Worm (Caenorhabditis elegans) whole organism, L3 larva: Measurements from ENCODE around the gene srw-55.

Source experiments
- daf-12 ChIP-seq: fragments of 150-350 bp; optimal IDR thresholded peaks from 2 replicates; lab custom pipeline; 2014; ENCODE audit warnings: missing biosample characterization, missing genetic modification reagents, missing genetic modification characterization
- nfya-1 ChIP-seq: sonication (generic microtip); optimal IDR thresholded peaks from 2 replicates; lab custom pipeline; 2017; ENCODE audit warnings: missing genetic modification characterization, mild to moderate bottlenecking, missing compliant biosample characterization, antibody characterized with exemption, moderate library complexity; ENCODE audit not compliant: insufficient read depth
- pha-4 ChIP-seq: fragments of 150-350 bp; optimal IDR thresholded peaks from 2 replicates; lab custom pipeline; 2014; ENCODE audit warnings: missing biosample characterization, missing genetic modification reagents, missing genetic modification characterization
- zag-1 ChIP-seq: fragments of 150-350 bp; optimal IDR thresholded peaks from 2 replicates; lab custom pipeline; 2014; ENCODE audit warnings: missing biosample characterization, missing genetic modification characterization
- ztf-11 ChIP-seq: fragments of 150-350 bp; optimal IDR thresholded peaks from 2 replicates; lab custom pipeline; 2014; ENCODE audit warnings: missing biosample characterization, missing genetic modification characterization

ce11 chrV:15928325-15928724, 11.8 kb downstream of the srw-55 start, which contains the start of gene pzf-1:
- TF ChIP-seq zag-1: no peak
- no peak for TF ChIP-seq daf-12 (tag; lab: Kevin White, UChicago)
- TF ChIP-seq pha-4 (tag; lab: Kevin White, UChicago): no peak
- no peak for TF ChIP-seq ztf-11
- TF ChIP-seq nfya-1 (tag; lab: Kevin White, UChicago): no peak
